Fruit fly (Drosophila melanogaster) S2 (cell line): ENCODE measurements around the gene CG14400.
A peak's percentile ranks its signal among the peaks of the same experiment; 100 is the strongest.

Experiments used
- CG8478 ChIP-seq: fragments of >200 bp; optimal IDR thresholded peaks from 2 replicates; lab custom pipeline; 2018
- CTCF ChIP-seq, 2 experiments: fragments of >200 bp; optimal IDR thresholded peaks; 2 replicates each; lab custom pipeline; 2018

CG14400 gene

DNA sequence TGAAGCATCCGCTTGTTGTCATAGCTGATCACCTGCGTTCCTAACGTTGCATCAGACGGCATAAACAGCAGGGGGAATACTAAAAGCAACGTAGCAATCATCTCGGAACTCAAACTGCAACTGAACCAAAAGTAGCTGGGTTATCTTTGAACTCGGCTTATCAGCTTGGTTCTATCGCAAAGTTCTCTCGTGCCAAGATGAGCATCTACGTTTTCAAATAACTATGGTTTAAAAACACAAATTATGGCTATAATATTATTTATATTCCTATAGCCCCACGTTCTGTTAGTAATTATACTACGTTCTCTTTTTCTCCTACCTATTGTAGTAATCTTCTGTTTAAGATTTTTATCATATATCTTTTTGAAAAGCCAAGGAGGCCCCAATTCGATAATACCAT lies at the start of gene CG14400:
TSS of gene CG14400 (minus strand) at position 101 of the 400 bp plus-strand sequence.
- no peak for TF ChIP-seq CG8478 (lab: Kevin White, UChicago)
- TF ChIP-seq CTCF (optimal IDR thresholded peaks at IDR 0.05; lab: Kevin White, UChicago) = no peak

DNA sequence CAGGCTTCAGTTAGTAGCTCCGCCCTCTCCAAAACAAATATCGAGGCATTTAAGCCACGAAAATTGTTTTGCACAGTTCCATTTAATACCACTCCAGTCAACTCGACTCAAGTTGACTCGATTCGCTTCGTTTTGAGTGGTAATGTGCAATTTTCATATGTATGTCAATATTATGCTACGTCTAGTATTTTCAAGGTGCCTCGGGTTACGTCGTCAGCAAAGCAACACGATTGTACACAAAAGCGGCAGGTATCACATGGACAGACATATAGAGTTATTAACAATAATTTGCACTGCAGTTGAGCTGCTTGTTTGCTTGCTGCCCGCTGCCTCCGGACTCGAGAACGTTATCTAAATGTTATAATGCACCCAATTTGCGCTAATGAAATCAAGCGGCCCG lies 47.3 kb upstream of the CG14400 start:
- TF ChIP-seq CTCF (optimal IDR thresholded peaks at IDR 0.05; lab: Kevin White, UChicago) = no peak
- no peak for TF ChIP-seq CG8478 (lab: Kevin White, UChicago)

DNA sequence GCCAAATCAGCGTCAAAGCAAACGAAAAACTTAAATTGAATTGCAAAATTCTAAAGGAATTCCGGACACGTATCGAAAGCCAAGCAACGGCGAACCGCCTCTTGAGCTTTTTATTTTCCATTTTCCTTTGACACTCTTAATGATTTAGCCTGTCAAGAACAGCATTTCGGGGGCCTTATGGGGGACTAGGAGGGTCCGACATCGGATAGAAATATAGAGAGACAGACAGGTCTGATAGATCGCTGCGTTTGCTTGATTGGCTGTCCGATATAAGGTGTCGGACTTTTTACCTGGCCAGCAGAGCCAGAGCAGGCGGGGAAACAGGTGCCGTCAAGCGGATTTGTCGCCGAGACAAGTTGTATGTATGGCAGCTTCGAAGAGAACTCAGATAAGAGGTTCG lies 46.6 kb upstream of the CG14400 start:
- TF ChIP-seq CG8478 (lab: Kevin White, UChicago) (no peak), CTCF (optimal IDR thresholded peaks at IDR 0.05; lab: Kevin White, UChicago) (no peak)

DNA sequence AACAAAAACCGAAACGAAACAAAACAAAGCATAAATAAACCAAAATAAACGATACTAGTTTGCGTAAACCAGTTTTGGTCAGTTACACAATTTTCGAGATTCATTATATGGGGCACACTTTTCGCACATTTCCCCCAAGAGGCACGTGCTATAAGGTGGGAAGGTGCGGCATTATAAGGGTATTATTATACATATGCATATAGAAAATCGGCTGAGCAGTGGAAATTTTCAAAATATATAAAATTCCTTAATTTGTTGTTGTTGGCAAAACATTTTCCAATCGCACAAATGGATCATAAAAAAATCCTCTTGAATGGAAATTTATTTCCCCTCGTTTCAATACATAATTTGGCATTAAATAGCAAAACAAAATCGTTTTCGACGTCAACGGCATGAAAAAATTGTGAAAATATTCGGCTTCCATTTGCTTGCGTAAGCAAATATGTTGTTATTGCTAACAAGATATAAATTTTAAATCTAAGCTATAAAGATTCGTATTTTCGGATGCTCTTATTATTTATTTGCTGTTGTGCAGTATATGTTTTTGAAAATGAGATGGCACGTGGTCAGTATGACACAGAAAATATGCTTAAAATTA lies 40.9 kb upstream of the CG14400 start:
- TF ChIP-seq CTCF (optimal IDR thresholded peaks at IDR 0.05; lab: Kevin White, UChicago) (no peak), CG8478 (lab: Kevin White, UChicago) (no peak)

DNA sequence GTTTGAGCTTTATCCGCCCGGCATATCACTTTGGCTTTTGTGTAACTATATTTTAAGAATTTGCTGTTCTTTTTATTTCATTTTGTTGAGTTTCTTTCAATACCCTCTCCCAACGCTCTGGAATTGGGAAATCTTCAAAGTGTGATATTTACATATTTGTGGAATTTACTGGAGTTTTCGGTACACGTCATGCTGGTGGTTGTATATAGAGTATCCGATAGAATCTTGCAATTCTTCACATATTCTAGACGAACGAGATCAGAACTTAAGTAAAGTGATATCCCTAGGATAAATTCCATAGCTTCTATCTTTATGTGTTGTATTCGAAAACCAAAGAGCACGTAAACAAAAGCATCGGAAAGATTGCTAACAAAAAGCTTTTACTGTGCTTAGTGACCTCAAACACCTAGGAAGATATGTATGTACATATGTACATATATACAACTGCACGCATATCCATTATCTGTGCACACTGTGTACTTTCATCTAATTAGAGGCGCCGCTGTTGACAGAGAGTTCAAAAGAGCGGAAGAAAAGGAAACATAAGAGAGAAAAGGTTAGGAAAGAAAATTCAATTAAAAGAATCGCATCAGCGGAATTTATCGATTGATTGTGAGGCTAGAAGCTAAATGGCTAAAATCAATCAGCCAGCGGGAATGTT lies 39.1 kb upstream of the CG14400 start:
- TF ChIP-seq CTCF (optimal IDR thresholded peaks at IDR 0.05; lab: Kevin White, UChicago) (no peak), CG8478 (lab: Kevin White, UChicago) (no peak)

DNA sequence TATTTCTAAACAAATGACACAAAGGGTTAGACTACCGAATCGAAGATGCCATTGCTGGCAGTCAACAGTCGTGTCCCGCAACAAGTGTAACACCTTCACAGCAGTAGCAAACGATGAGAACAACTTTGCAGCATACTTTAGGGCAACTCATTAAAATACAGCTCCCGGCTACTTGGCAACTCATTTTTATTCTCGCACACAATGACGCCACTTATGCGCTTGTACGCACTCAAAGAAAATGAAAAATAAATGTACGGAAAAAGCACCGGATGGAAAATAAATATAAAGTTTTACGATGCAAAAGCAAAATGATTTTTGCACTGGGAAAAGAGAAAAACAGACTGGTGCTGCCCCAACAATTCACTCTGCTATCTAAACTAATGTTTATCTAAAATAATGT lies 33.5 kb upstream of the CG14400 start:
- TF ChIP-seq CTCF (optimal IDR thresholded peaks at IDR 0.05; lab: Kevin White, UChicago) (peak in 1 of 2 experiments; percentile 0), CG8478 (lab: Kevin White, UChicago) (no peak)

DNA sequence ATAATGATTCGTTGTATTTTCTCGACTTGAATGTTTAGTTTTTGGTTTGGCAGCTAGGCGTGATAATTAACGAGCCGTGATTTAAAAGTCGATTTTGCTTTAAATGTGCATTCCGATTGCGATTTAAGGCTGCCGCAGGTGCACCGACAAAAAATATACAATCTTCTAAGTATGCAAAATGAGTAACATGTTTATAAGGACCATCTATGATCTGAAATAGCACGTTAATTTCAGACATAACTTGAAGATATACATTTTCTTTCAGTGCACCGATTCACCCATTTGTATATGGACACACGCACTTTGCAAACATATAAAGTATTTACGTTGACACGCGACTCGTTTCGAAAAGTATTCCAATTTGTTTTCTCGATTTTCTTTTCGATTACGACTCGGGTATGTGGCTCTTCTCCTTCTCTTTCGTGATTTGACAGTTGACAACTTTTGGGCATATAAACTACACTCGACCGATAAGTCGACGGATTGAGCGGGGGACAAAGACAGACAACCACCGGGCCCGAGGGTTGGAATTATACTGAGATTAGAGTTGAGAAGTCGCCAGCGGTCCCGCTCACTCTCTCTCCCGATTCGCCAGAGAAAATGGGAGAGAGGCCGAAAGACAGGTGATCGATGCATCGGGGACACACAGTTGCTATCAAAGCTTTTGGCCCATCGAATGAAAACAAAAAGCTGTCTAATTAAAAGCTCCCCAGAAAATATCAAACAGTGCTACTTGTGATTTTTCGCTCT lies 32.3 kb upstream of the CG14400 start:
- TF ChIP-seq CTCF (optimal IDR thresholded peaks at IDR 0.05; lab: Kevin White, UChicago) (no peak), CG8478 (lab: Kevin White, UChicago) (no peak)

DNA sequence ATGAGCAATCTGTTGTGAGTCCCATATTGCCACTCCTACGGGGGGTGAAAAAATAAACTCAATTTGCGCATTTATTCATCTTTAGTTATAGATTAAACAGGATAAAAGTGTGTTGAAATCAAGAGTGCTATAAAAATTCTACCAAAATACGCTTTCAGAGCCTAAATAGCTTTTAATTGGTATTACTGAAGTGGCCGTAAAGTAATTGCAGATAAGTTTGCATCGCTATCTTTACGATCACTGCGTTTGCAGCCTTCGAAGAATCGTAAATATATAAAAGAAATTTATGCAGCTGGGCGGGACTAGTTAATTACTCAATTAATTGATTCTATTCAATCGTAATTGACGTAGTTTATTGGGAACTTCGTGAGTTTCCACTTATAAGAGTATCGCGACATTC lies 29.6 kb upstream of the CG14400 start:
- TF ChIP-seq CG8478 (lab: Kevin White, UChicago) (no peak), CTCF (optimal IDR thresholded peaks at IDR 0.05; lab: Kevin White, UChicago) (no peak)

DNA sequence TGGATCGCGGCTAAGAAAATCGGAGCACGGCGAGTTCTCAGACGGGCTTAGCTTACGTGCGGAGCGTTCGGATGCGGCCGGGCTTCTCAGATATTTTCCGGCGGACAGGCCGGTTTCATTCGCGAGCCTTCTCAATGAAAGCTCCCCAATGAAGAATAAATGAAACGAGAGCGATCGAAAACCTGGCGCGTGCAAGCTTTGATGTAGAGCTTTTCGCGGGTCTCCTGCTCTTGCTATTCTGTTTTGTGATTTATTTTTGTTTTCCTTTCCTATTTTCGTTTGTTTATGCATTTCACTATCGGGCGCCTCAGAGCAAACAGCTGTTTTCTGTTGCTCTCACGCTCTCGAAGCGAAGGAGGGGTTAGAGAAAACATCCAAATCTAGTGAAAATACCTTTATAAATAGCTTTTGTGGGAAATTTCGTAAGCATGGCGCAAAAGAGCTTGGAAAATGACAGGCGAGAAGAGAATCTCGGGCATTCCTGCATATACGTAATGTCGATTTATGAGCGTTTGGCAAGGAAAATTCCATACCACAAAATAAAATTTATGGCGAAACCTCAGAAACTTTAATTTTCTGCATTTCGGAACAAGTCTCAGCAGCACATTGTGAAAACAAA lies 28.3 kb upstream of the CG14400 start:
- TF ChIP-seq CG8478 (lab: Kevin White, UChicago) (no peak), CTCF (optimal IDR thresholded peaks at IDR 0.05; lab: Kevin White, UChicago) (no peak)

DNA sequence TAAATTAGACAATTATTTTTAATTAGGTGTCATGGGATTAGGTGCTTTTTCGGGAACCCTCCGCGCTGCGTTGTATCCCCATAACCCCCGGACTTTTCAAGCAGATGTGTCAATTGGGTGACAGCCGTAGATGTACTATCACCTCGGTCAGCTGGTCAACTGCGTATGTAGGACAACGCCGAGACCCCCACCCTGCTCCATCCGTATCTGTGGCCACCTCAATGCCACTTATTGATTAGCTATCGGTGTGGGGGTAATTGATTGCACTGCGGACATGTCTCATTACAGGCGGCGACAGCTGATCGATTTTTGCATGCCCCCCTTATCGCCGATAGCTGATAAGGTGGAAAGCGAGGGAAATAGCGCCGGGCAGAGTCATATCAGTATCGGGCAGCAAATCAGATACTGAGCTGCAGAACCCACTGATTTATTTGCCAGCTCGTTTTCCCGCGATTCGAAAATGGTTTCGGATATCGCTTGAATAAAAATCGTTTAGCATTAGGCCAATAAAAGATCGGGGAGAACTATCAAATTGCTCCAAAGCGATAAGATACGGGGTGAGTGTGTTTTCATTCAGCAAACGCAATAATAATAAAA lies 26.0 kb upstream of the CG14400 start:
- TF ChIP-seq CTCF (optimal IDR thresholded peaks at IDR 0.05; lab: Kevin White, UChicago) (no peak), CG8478 (lab: Kevin White, UChicago) (no peak)

DNA sequence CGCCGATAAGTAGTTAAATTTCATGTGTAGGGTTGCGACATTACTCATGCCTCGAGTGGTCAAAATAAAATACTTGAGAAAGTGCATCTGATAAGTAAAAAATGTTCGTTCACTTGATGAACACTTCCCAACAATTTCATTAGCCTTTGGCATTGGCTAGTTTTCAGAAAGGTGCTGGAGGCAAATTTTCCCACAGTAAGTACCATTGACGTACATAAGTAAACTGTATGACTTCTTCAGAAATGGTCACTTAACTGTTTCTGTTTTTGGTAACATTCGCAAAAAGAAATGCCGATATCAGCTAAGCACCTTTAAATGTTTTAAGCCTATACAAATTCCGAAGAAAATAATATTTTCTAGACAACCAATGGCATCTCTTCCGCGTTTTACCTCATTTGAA lies 25.4 kb upstream of the CG14400 start:
- TF ChIP-seq CTCF (optimal IDR thresholded peaks at IDR 0.05; lab: Kevin White, UChicago) (no peak), CG8478 (lab: Kevin White, UChicago) (no peak)

DNA sequence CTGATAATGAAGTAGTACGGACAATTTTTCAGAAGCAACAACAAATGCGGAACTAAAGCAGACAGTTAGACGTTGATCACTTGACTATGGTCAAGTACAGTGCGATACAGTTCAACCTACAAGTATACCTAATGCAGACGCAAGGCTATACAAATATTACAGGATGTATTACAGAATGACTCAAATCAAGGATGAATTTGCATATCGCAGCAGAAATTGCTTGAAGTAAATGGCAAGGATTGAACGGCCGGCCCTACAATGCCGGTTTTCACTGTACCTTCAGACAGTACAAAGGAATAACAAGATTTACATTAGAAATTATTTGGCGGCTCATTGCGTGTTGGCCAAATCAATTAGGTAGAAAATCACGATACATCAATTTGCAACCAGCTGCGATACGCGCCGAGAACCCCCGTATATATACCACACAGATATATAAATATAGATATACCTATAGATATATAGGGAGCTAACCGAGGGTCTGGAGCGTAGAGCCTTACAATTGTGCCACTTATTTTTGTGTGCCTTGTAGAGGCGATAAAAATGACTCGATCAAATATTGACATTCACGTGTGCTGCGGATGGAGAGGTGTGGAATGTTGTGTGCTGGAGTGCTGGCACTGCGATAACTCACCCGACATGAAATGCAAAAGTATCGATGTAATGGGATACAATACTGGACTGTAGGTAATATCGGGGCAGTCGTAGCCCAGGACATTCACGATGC lies 23.8 kb upstream of the CG14400 start:
- no peak for TF ChIP-seq CTCF (optimal IDR thresholded peaks at IDR 0.05; lab: Kevin White, UChicago)
- no peak for TF ChIP-seq CG8478 (lab: Kevin White, UChicago)

DNA sequence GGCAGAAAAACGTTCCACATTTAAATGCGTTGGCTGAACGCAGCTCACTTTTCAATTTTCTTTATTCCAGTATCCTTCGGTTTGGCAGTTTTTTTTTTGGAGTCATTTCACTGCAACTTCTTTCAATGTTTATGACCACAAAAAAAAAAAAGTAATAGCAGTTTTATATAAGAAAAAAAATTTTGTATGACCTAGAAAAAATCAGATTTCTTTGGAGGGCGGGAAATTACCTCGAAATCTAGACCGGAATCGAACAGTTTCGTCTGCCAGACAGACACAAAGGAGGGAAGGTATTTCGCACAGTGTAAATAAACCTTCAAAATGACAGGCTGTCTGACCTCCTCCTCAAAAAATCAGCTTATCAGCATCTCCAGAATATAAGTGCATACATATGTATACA lies 22.8 kb upstream of the CG14400 start:
- no peak for TF ChIP-seq CG8478 (lab: Kevin White, UChicago)
- TF ChIP-seq CTCF (optimal IDR thresholded peaks at IDR 0.05; lab: Kevin White, UChicago) = no peak
